Fruit fly (Drosophila melanogaster) whole organism, embryonic: Measurements from ENCODE around the gene Naxd.

Experiments
- Abd-B ChIP-seq: fragments of 200-800 bp; sonication (Bioruptor generic); optimal IDR thresholded peaks from 2 replicates; lab custom pipeline; 2018; ENCODE audit warnings: missing biosample characterization, mild to moderate bottlenecking, missing genetic modification characterization, moderate library complexity
- Blimp-1 ChIP-seq: fragments of 200-800 bp; sonication (Bioruptor generic); optimal IDR thresholded peaks from 3 replicates; lab custom pipeline; 2018; ENCODE audit warnings: missing biosample characterization, missing genetic modification characterization, mild to moderate bottlenecking, moderate library complexity, missing genetic modification reagents
- CG10274 ChIP-seq: fragments of 200-800 bp; sonication (Bioruptor generic); optimal IDR thresholded peaks from 3 replicates; lab custom pipeline; 2017; ENCODE audit warnings: missing biosample characterization, mild to moderate bottlenecking, missing genetic modification characterization
- CG10979 ChIP-seq: fragments of 200-800 bp; sonication (Bioruptor generic); optimal IDR thresholded peaks from 2 replicates; lab custom pipeline; 2018; ENCODE audit warnings: missing biosample characterization, mild to moderate bottlenecking, missing genetic modification characterization, moderate library complexity
- CG11085 ChIP-seq: fragments of 200-800 bp; sonication (Bioruptor generic); IDR thresholded peaks from 2 replicates; pipeline ENCODE4 v1.3.6; 2022; ENCODE audit warnings: missing biosample characterization, missing genetic modification characterization
- CG12299 ChIP-seq: fragments of 200-800 bp; sonication (Bioruptor generic); optimal IDR thresholded peaks from 2 replicates; lab custom pipeline; 2018; ENCODE audit warnings: missing biosample characterization, mild to moderate bottlenecking, missing genetic modification characterization
- CG13424 ChIP-seq: fragments of 200-800 bp; sonication (Bioruptor generic); optimal IDR thresholded peaks from 2 replicates; lab custom pipeline; 2019; ENCODE audit warnings: missing biosample characterization, mild to moderate bottlenecking, missing genetic modification characterization, moderate library complexity
- CG15601 ChIP-seq: fragments of 200-800 bp; sonication (Bioruptor generic); optimal IDR thresholded peaks from 3 replicates; lab custom pipeline; 2019; ENCODE audit warnings: missing biosample characterization, mild to moderate bottlenecking, missing genetic modification characterization, moderate library complexity
- CG17385 ChIP-seq: fragments of 200-800 bp; sonication (Bioruptor generic); optimal IDR thresholded peaks from 3 replicates; lab custom pipeline; 2018; ENCODE audit warnings: missing biosample characterization, mild to moderate bottlenecking, missing genetic modification characterization
- CG18262 ChIP-seq: fragments of 200-800 bp; optimal IDR thresholded peaks from 3 replicates; lab custom pipeline; 2019; ENCODE audit warnings: missing biosample characterization, mild to moderate bottlenecking, missing genetic modification characterization, moderate library complexity
- CG18619 ChIP-seq: fragments of 200-800 bp; sonication (Bioruptor generic); optimal IDR thresholded peaks from 3 replicates; lab custom pipeline; 2017; ENCODE audit warnings: missing biosample characterization, mild to moderate bottlenecking, missing genetic modification characterization
- CG32772 ChIP-seq: fragments of 200-800 bp; sonication (Bioruptor generic); IDR thresholded peaks from 2 replicates; pipeline ENCODE4 v1.3.6; 2022; ENCODE audit warnings: missing biosample characterization, missing genetic modification characterization
- CG3407 ChIP-seq: fragments of 200-800 bp; sonication (Bioruptor generic); optimal IDR thresholded peaks from 2 replicates; lab custom pipeline; 2018; ENCODE audit warnings: missing biosample characterization, mild to moderate bottlenecking, missing genetic modification characterization
- CG6654 ChIP-seq: fragments of 200-800 bp; sonication (Bioruptor generic); optimal IDR thresholded peaks from 2 replicates; lab custom pipeline; 2017; ENCODE audit warnings: missing biosample characterization, mild to moderate bottlenecking, missing genetic modification characterization
- CG7839 ChIP-seq: fragments of 200-800 bp; sonication (Bioruptor generic); optimal IDR thresholded peaks from 3 replicates; lab custom pipeline; 2018; ENCODE audit warnings: missing biosample characterization, mild to moderate bottlenecking, missing genetic modification characterization, moderate library complexity
- CG8924 ChIP-seq: fragments of 200-800 bp; optimal IDR thresholded peaks from 3 replicates; lab custom pipeline; 2019; ENCODE audit warnings: missing biosample characterization, mild to moderate bottlenecking, missing genetic modification characterization, moderate library complexity
- CG9727 ChIP-seq: fragments of 200-800 bp; sonication (Bioruptor generic); optimal IDR thresholded peaks from 3 replicates; lab custom pipeline; 2017; ENCODE audit warnings: missing biosample characterization, mild to moderate bottlenecking, missing genetic modification characterization
- Eip74EF ChIP-seq, 2 experiments: fragments of 200-800 bp in 1 of 2; fragments of >200 bp in 1 of 2; sonication (Bioruptor generic) in 1 of 2; optimal IDR thresholded peaks; 2 replicates each; lab custom pipeline; 2017 to 2019; ENCODE audit warnings: missing biosample characterization in 2 of 2, missing genetic modification characterization in 2 of 2, mild to moderate bottlenecking in 1 of 2, moderate library complexity in 1 of 2
- HHEX ChIP-seq: fragments of 200-800 bp; sonication (Bioruptor generic); optimal IDR thresholded peaks from 3 replicates; lab custom pipeline; 2017; ENCODE audit warnings: missing biosample characterization, mild to moderate bottlenecking, missing genetic modification characterization, missing genetic modification reagents
- HLHmδ ChIP-seq: fragments of 200-800 bp; sonication (Bioruptor generic); optimal IDR thresholded peaks from 2 replicates; lab custom pipeline; 2018; ENCODE audit warnings: missing biosample characterization, mild to moderate bottlenecking, missing genetic modification characterization, moderate library complexity
- Hmr ChIP-seq: fragments of 200-800 bp; sonication (Bioruptor generic); optimal IDR thresholded peaks from 3 replicates; lab custom pipeline; 2017; ENCODE audit warnings: mild to moderate bottlenecking, missing biosample characterization, missing genetic modification reagents, missing genetic modification characterization
- Lpt ChIP-seq: fragments of >200 bp; optimal IDR thresholded peaks from 2 replicates; lab custom pipeline; 2018; ENCODE audit warnings: missing biosample characterization, missing genetic modification characterization
- PHDP ChIP-seq: fragments of 200-800 bp; sonication (Bioruptor generic); optimal IDR thresholded peaks from 3 replicates; lab custom pipeline; 2018; ENCODE audit warnings: missing biosample characterization, mild to moderate bottlenecking, missing genetic modification characterization, moderate library complexity
- Sox100B ChIP-seq: fragments of 200-800 bp; sonication (Bioruptor generic); optimal IDR thresholded peaks from 3 replicates; lab custom pipeline; 2018; ENCODE audit warnings: missing biosample characterization, mild to moderate bottlenecking, missing genetic modification characterization
- Sox102F ChIP-seq: fragments of 200-800 bp; sonication (Bioruptor generic); optimal IDR thresholded peaks from 2 replicates; lab custom pipeline; 2018; ENCODE audit warnings: missing biosample characterization, mild to moderate bottlenecking, missing genetic modification characterization, moderate library complexity
- Ssrp ChIP-seq: fragments of 200-800 bp; sonication (Bioruptor generic); optimal IDR thresholded peaks from 2 replicates; lab custom pipeline; 2018; ENCODE audit warnings: missing biosample characterization, mild to moderate bottlenecking, missing genetic modification characterization, moderate library complexity
- Xbp1 ChIP-seq: fragments of 200-800 bp; sonication (Bioruptor generic); optimal IDR thresholded peaks from 3 replicates; lab custom pipeline; 2016; ENCODE audit warnings: missing biosample characterization, mild to moderate bottlenecking, missing genetic modification characterization
- bcd ChIP-seq: fragments of 200-800 bp; sonication (Bioruptor generic); optimal IDR thresholded peaks from 2 replicates; lab custom pipeline; 2017; ENCODE audit warnings: missing biosample characterization, mild to moderate bottlenecking, missing genetic modification characterization
- br ChIP-seq: fragments of >200 bp; optimal IDR thresholded peaks from 2 replicates; lab custom pipeline; 2017
- chn ChIP-seq: fragments of 200-800 bp; sonication (Bioruptor generic); optimal IDR thresholded peaks from 2 replicates; lab custom pipeline; 2016; ENCODE audit warnings: missing biosample characterization, missing genetic modification characterization
- danr ChIP-seq: fragments of 200-800 bp; sonication (Bioruptor generic); IDR thresholded peaks from 2 replicates; pipeline ENCODE4 v1.3.6; 2022; ENCODE audit warnings: missing biosample characterization, missing genetic modification characterization
- eve ChIP-seq, 2 experiments: fragments of >200 bp; optimal IDR thresholded peaks; 2 replicates each; lab custom pipeline; 2017; ENCODE audit warnings: missing biosample characterization in 2 of 2, missing genetic modification characterization in 2 of 2
- fd96Cb ChIP-seq: fragments of 200-800 bp; sonication (Bioruptor generic); optimal IDR thresholded peaks from 2 replicates; lab custom pipeline; 2018; ENCODE audit warnings: missing biosample characterization, mild to moderate bottlenecking, missing genetic modification characterization, moderate library complexity
- gem ChIP-seq: fragments of 200-800 bp; sonication (Bioruptor generic); optimal IDR thresholded peaks from 2 replicates; lab custom pipeline; 2019; ENCODE audit warnings: missing biosample characterization, mild to moderate bottlenecking, missing genetic modification characterization, moderate library complexity
- gsb-n ChIP-seq: fragments of 200-800 bp; sonication (Bioruptor generic); optimal IDR thresholded peaks from 3 replicates; lab custom pipeline; 2018; ENCODE audit warnings: missing biosample characterization, mild to moderate bottlenecking, missing genetic modification characterization
- klu ChIP-seq: fragments of 200-800 bp; sonication (Bioruptor generic); IDR thresholded peaks from 2 replicates; pipeline ENCODE4 v1.3.6; 2022; ENCODE audit warnings: missing biosample characterization, missing genetic modification characterization
- lbe ChIP-seq: fragments of 200-800 bp; sonication (Bioruptor generic); optimal IDR thresholded peaks from 2 replicates; lab custom pipeline; 2016; ENCODE audit warnings: missing biosample characterization, mild to moderate bottlenecking, missing genetic modification characterization
- nom ChIP-seq: fragments of 200-800 bp; sonication (Bioruptor generic); optimal IDR thresholded peaks from 2 replicates; lab custom pipeline; 2017; ENCODE audit warnings: missing biosample characterization, missing genetic modification characterization, mild to moderate bottlenecking, moderate library complexity, missing genetic modification reagents
- pan ChIP-seq, 4 experiments: fragments of >200 bp in 3 of 4; fragments of 200-800 bp in 1 of 4; sonication (Bioruptor generic) in 1 of 4; optimal IDR thresholded peaks in 3 of 4; IDR thresholded peaks in 1 of 4; 2 replicates each; pipeline versions ENCODE4 v1.3.6 to Lab custom; 2017 to 2022; ENCODE audit warnings: missing biosample characterization in 2 of 4, missing genetic modification characterization in 2 of 4, mixed read lengths in 1 of 4
- peb ChIP-seq: fragments of 200-800 bp; sonication (Bioruptor generic); IDR thresholded peaks from 2 replicates; pipeline ENCODE4 v1.3.6; 2022; ENCODE audit warnings: missing biosample characterization, missing genetic modification characterization
- phol ChIP-seq: fragments of 200-800 bp; sonication (Bioruptor generic); optimal IDR thresholded peaks from 3 replicates; lab custom pipeline; 2018; ENCODE audit warnings: missing biosample characterization, mild to moderate bottlenecking, missing genetic modification characterization, moderate library complexity
- prd ChIP-seq, 3 experiments: fragments of >200 bp in 2 of 3; fragments of 200-800 bp in 1 of 3; sonication (Bioruptor generic) in 1 of 3; optimal IDR thresholded peaks in 2 of 3; IDR thresholded peaks in 1 of 3; 2 replicates in 2 of 3; 3 replicates in 1 of 3; pipeline versions ENCODE4 v1.3.6 to Lab custom; 2017 to 2022; ENCODE audit warnings: missing biosample characterization in 1 of 3, missing genetic modification characterization in 1 of 3
- pros ChIP-seq: fragments of 200-800 bp; sonication (Bioruptor generic); optimal IDR thresholded peaks from 3 replicates; lab custom pipeline; 2019; ENCODE audit warnings: missing biosample characterization, mild to moderate bottlenecking, missing genetic modification characterization, moderate library complexity
- sens ChIP-seq: fragments of 200-800 bp; sonication (Bioruptor generic); peaks from one replicate; lab custom pipeline; 2016; ENCODE audit warnings: missing biosample characterization, missing genetic modification characterization
- sim ChIP-seq: fragments of 200-800 bp; sonication (Bioruptor generic); IDR thresholded peaks from 2 replicates; pipeline ENCODE4 v1.3.6; 2022; ENCODE audit warnings: missing biosample characterization, missing genetic modification characterization
- tgo ChIP-seq: fragments of 200-800 bp; sonication (Bioruptor generic); IDR thresholded peaks from 3 replicates; pipeline ENCODE4 v1.3.6; 2022; ENCODE audit warnings: missing biosample characterization, missing genetic modification characterization
- tna ChIP-seq: fragments of 200-800 bp; sonication (Bioruptor generic); IDR thresholded peaks from 2 replicates; pipeline ENCODE4 v1.3.6; 2022; ENCODE audit warnings: missing biosample characterization, missing genetic modification characterization; ENCODE audit not compliant: partially characterized antibody
- toy ChIP-seq: fragments of 200-800 bp; sonication (Bioruptor generic); IDR thresholded peaks from 2 replicates; pipeline ENCODE4 v1.3.6; 2022; ENCODE audit warnings: missing biosample characterization, missing genetic modification characterization
- ttk ChIP-seq: fragments of 200-800 bp; sonication (Bioruptor generic); IDR thresholded peaks from 2 replicates; pipeline ENCODE4 v2.1.2; 2022; ENCODE audit warnings: missing biosample characterization, missing genetic modification characterization

The Naxd gene

dm6 chr3L:19073909-19074239 is 23.6 kb downstream of the Naxd start (continued):
- TF ChIP-seq phol (tag; lab: Kevin White, UChicago) (peak; percentile 74), CG11085 (no peak), peb (GFP tag; lab: Robert Waterston, UW) (no peak), gsb-n (tag; lab: Kevin White, UChicago) (peak; percentile 70), eve (GFP tag; optimal IDR thresholded peaks at IDR 0.05; lab: Kevin White, UChicago) (peak in 1 of 2 experiments; percentile 69), bcd (GFP tag; lab: Kevin White, UChicago) (no peak), CG9727 (peak; percentile 10), CG18619 (GFP tag; lab: Kevin White, UChicago) (peak; percentile 1), Sox102F (GFP tag; lab: Kevin White, UChicago) (peak; percentile 85), pros (GFP tag; lab: Kevin White, UChicago) (no peak), CG8924 (peak; percentile 59), CG7839 (tag; lab: Kevin White, UChicago) (peak; percentile 69), CG13424 (tag; lab: Kevin White, UChicago) (peak; percentile 73), chn (GFP tag; lab: Kevin White, UChicago) (no peak), gem (tag; lab: Kevin White, UChicago) (peak; percentile 82), ttk (GFP tag; lab: Robert Waterston, UW) (no peak), fd96Cb (peak; percentile 69), sim (no peak), CG3407 (peak; percentile 7), CG12299 (tag; lab: Kevin White, UChicago) (peak; percentile 15), Eip74EF (GFP tag; optimal IDR thresholded peaks at IDR 0.05; lab: Kevin White, UChicago) (peak in 1 of 2 experiments; percentile 75), Xbp1 (GFP tag; lab: Kevin White, UChicago) (peak; percentile 34), Hmr (GFP tag; lab: Kevin White, UChicago) (no peak), sens (peak; percentile 46), Abd-B (GFP tag; lab: Kevin White, UChicago) (peak; percentile 34), tna (no peak), CG6654 (no peak), CG32772 (GFP tag; lab: Robert Waterston, UW) (0 out of 2 replicates have a peak, but pooled peaks have one; percentile 38), CG10979 (tag; lab: Kevin White, UChicago) (peak; percentile 79), PHDP (tag; lab: Kevin White, UChicago) (peak; percentile 65), CG17385 (peak; percentile 43), CG15601 (tag; lab: Kevin White, UChicago) (peak; percentile 63), HLHmδ (GFP tag; lab: Kevin White, UChicago) (no peak), toy (GFP tag; lab: Robert Waterston, UW) (no peak), CG18262 (peak; percentile 82), pan (optimal IDR thresholded peaks at IDR 0.05; lab: Kevin White, UChicago) (no peak), pan (GFP tag; optimal IDR thresholded peaks at IDR 0.05 in 1 of 2, IDR thresholded peaks at IDR 0.05 in 1 of 2) (peak in 1 of 2 experiments; percentile 39), Lpt (GFP tag; lab: Kevin White, UChicago) (no peak), Ssrp (tag; lab: Kevin White, UChicago) (peak; percentile 74), lbe (no peak), br (no peak), danr (no peak), prd (optimal IDR thresholded peaks at IDR 0.05; lab: Kevin White, UChicago) (no peak), prd (GFP tag; IDR thresholded peaks at IDR 0.05; lab: Robert Waterston, UW) (no peak), nom (GFP tag; lab: Kevin White, UChicago) (no peak), HHEX (GFP tag; lab: Kevin White, UChicago) (peak; percentile 5), tgo (GFP tag; lab: Robert Waterston, UW) (peak; percentile 21; the same call in 1 of the 3 replicates), klu (no peak), CG10274 (no peak), Sox100B (GFP tag; lab: Kevin White, UChicago) (peak; percentile 75), Blimp-1 (GFP tag; lab: Kevin White, UChicago) (peak; percentile 86)
